Fruit fly (Drosophila melanogaster) Kc167 (cell line): ENCODE measurements around the gene CG32544.

ENCODE experiments used
- Myc ChIP-seq: fragments of >200 bp; optimal IDR thresholded peaks from 2 replicates; lab custom pipeline; 2017; ENCODE audit warnings: missing external identifiers
- Sin3A ChIP-seq: fragments of >200 bp; optimal IDR thresholded peaks from 2 replicates; lab custom pipeline; 2018; ENCODE audit warnings: missing external identifiers
- h ChIP-seq: fragments of >200 bp; optimal IDR thresholded peaks from 3 replicates; lab custom pipeline; 2018; ENCODE audit warnings: missing external identifiers
- insv ChIP-seq: fragments of >200 bp; optimal IDR thresholded peaks from 3 replicates; lab custom pipeline; 2018; ENCODE audit warnings: missing external identifiers
- psq ChIP-seq: fragments of >200 bp; optimal IDR thresholded peaks from 2 replicates; lab custom pipeline; 2017; ENCODE audit warnings: missing external identifiers

DNA sequence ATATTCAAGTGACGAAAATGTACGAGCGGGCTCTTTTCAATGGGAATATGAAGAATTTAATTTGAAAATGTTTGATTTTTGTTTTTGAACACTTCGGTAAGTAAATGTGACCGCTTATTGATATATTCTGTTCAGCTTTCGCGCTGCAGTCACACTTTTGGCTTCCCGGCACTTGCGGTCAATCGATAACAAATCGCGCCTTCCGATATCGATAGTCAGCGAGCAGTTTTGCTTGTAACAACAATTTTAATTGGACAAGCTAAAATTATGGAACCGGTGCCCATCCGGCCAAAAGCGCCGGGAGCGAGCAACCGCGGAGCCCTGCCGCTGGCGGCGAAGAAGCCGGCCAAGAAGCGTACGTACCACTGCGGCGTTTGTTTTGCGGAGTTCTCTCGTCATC lies 29.7 kb upstream of the CG32544 start, which contains the start of gene CG7101:
- TF ChIP-seq insv (lab: Kevin White, UChicago) (no peak), h (lab: Kevin White, UChicago) (no peak), Myc (lab: Kevin White, UChicago) (no peak), Sin3A (lab: Kevin White, UChicago) (no peak), psq (no peak)
